Worm (Caenorhabditis elegans): Measurements from ENCODE around the gene gar-2.

ce11 chrIII:6334364-6334763 lies 25.2 kb downstream of the gar-2 start:
- TF ChIP-seq lin-15B (tag; optimal IDR thresholded peaks at IDR 0.05) (no peak), jun-1 (tag; optimal IDR thresholded peaks at IDR 0.05) (no peak), ztf-11 (tag; optimal IDR thresholded peaks at IDR 0.05) (no peak), skn-1 (tag; optimal IDR thresholded peaks at IDR 0.05) (no peak), unc-39 (tag; optimal IDR thresholded peaks at IDR 0.05) (no peak), egl-27 (tag; optimal IDR thresholded peaks at IDR 0.05) (no peak), elt-1 (tag; optimal IDR thresholded peaks at IDR 0.05) (no peak), nhr-67 (tag; optimal IDR thresholded peaks at IDR 0.05) (no peak)
